Worm (Caenorhabditis elegans): Measurements from ENCODE around the gene epi-1.

- no peak for TF ChIP-seq elt-3 (tag; optimal IDR thresholded peaks at IDR 0.05)
- TF ChIP-seq lsy-2 (tag; optimal IDR thresholded peaks at IDR 0.05) = no peak
- TF ChIP-seq nhr-12 (tag; optimal IDR thresholded peaks at IDR 0.05) = no peak
- no peak for TF ChIP-seq flh-1 (GFP tag; optimal IDR thresholded peaks at IDR 0.05)
- no peak for TF ChIP-seq mep-1 (tag; optimal IDR thresholded peaks at IDR 0.05)
- no peak for TF ChIP-seq sptf-1 (tag; optimal IDR thresholded peaks at IDR 0.05)
- TF ChIP-seq ham-2 (GFP tag; optimal IDR thresholded peaks at IDR 0.05) = no peak
- TF ChIP-seq unc-62 (GFP tag; optimal IDR thresholded peaks at IDR 0.05) = no peak
- TF ChIP-seq nhr-76 (tag; optimal IDR thresholded peaks at IDR 0.05) = no peak
- no peak for TF ChIP-seq snpc-4 (tag; optimal IDR thresholded peaks at IDR 0.05)
- TF ChIP-seq blmp-1 (tag; optimal IDR thresholded peaks at IDR 0.05) = no peak
Measured at ce11 chrIV:10668561-10668960, 1.9 kb downstream of the epi-1 start.

All from whole organism, mixed stage, embryonic.